Fruit fly (Drosophila melanogaster) whole organism, adult: ENCODE data around the gene CG42526.

Experiments used
- CG11617 ChIP-seq: fragments of 200-800 bp; sonication (Bioruptor generic); optimal IDR thresholded peaks from 2 replicates; lab custom pipeline; 2017; ENCODE audit warnings: mild to moderate bottlenecking, missing biosample characterization, missing genetic modification reagents, missing genetic modification characterization
- CG12768 ChIP-seq: fragments of 200-800 bp; sonication (Bioruptor generic); optimal IDR thresholded peaks from 2 replicates; lab custom pipeline; 2017; ENCODE audit warnings: missing biosample characterization, missing genetic modification characterization, mild to moderate bottlenecking, moderate library complexity, missing genetic modification reagents
- CG14711 ChIP-seq: fragments of 200-800 bp; sonication (Bioruptor generic); optimal IDR thresholded peaks from 2 replicates; lab custom pipeline; 2018; ENCODE audit warnings: missing biosample characterization, mild to moderate bottlenecking, missing genetic modification characterization, moderate library complexity
- CG1620 ChIP-seq: fragments of 200-800 bp; sonication (Bioruptor generic); optimal IDR thresholded peaks from 2 replicates; lab custom pipeline; 2016; ENCODE audit warnings: missing biosample characterization, missing genetic modification characterization
- CG33017 ChIP-seq: fragments of 200-800 bp; sonication (Bioruptor generic); optimal IDR thresholded peaks from 2 replicates; lab custom pipeline; 2018; ENCODE audit warnings: missing biosample characterization, mild to moderate bottlenecking, missing genetic modification characterization, moderate library complexity
- CG5204 ChIP-seq: fragments of 200-800 bp; sonication (Bioruptor generic); optimal IDR thresholded peaks from 2 replicates; lab custom pipeline; 2016; ENCODE audit warnings: missing biosample characterization, missing genetic modification characterization
- CG7045 ChIP-seq: fragments of 200-800 bp; sonication (Bioruptor generic); optimal IDR thresholded peaks from 2 replicates; lab custom pipeline; 2017; ENCODE audit warnings: missing biosample characterization, mild to moderate bottlenecking, missing genetic modification characterization
- CG7101 ChIP-seq: fragments of 200-800 bp; sonication (Bioruptor generic); optimal IDR thresholded peaks from 2 replicates; lab custom pipeline; 2018; ENCODE audit warnings: missing biosample characterization, mild to moderate bottlenecking, missing genetic modification characterization, moderate library complexity
- Clk ChIP-seq: fragments of 200-800 bp; sonication (Bioruptor generic); optimal IDR thresholded peaks from 2 replicates; lab custom pipeline; 2017; ENCODE audit warnings: missing biosample characterization, missing genetic modification characterization
- Crg-1 ChIP-seq: fragments of 200-800 bp; sonication (Bioruptor generic); optimal IDR thresholded peaks from 2 replicates; lab custom pipeline; 2016; ENCODE audit warnings: missing biosample characterization, missing genetic modification characterization
- Hr96 ChIP-seq: fragments of 200-800 bp; sonication (Bioruptor generic); optimal IDR thresholded peaks from 2 replicates; lab custom pipeline; 2016; ENCODE audit warnings: missing biosample characterization, missing genetic modification characterization
- Mnt ChIP-seq: fragments of 200-800 bp; sonication (Bioruptor generic); optimal IDR thresholded peaks from 2 replicates; lab custom pipeline; 2016; ENCODE audit warnings: missing biosample characterization, mild to moderate bottlenecking, missing genetic modification characterization
- bab1 ChIP-seq: fragments of 200-800 bp; sonication (Bioruptor generic); optimal IDR thresholded peaks from 3 replicates; lab custom pipeline; 2019; ENCODE audit warnings: missing biosample characterization, mild to moderate bottlenecking, missing genetic modification characterization, moderate library complexity
- cic ChIP-seq: fragments of 200-800 bp; sonication (Bioruptor generic); optimal IDR thresholded peaks from 2 replicates; lab custom pipeline; 2017; ENCODE audit warnings: missing biosample characterization, mild to moderate bottlenecking, missing genetic modification characterization, moderate library complexity
- cnc ChIP-seq, 2 experiments: fragments of >200 bp; optimal IDR thresholded peaks; 2 replicates each; lab custom pipeline; 2017
- kay ChIP-seq: fragments of 200-800 bp; sonication (Bioruptor generic); peaks from one replicate; lab custom pipeline; 2016; ENCODE audit warnings: missing biosample characterization, missing genetic modification characterization, borderline replicate concordance
- ovo ChIP-seq: fragments of 200-800 bp; sonication (Bioruptor generic); optimal IDR thresholded peaks from 2 replicates; lab custom pipeline; 2016; ENCODE audit warnings: missing biosample characterization, missing genetic modification characterization
- pad ChIP-seq: fragments of 200-800 bp; sonication (Bioruptor generic); optimal IDR thresholded peaks from 3 replicates; lab custom pipeline; 2017; ENCODE audit warnings: missing biosample characterization, missing genetic modification characterization, mild to moderate bottlenecking, moderate library complexity, missing genetic modification reagents
- tj ChIP-seq: fragments of 200-800 bp; sonication (Bioruptor generic); optimal IDR thresholded peaks from 3 replicates; lab custom pipeline; 2017; ENCODE audit warnings: missing biosample characterization, mild to moderate bottlenecking, missing genetic modification characterization, moderate library complexity
- toe ChIP-seq: fragments of 200-800 bp; sonication (Bioruptor generic); optimal IDR thresholded peaks from 2 replicates; lab custom pipeline; 2016; ENCODE audit warnings: missing biosample characterization, missing genetic modification characterization

CG42526 gene

DNA sequence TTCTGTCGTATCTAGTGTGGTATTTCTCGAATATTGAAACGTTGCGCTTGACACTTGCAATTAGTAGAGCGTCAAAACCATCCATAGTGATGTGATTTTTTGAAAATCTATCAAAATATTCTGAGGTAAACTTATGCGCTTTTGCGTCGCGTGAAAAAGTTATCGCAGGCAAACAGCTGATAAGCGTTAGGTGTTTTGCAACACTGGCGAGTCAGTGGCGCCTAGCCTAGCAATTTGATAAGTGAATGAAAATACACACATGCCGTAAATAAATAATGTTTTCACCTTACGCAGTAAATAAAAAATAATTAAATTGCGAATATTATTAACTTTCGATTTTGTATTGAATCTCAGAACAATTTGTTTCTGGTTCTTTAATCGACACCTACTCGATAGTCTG is at the start of gene CG42526:
Gene CG42526 (minus strand): TSS at position 85 of the 400 bp plus-strand sequence.
- TF ChIP-seq cnc (optimal IDR thresholded peaks at IDR 0.05; lab: Kevin White, UChicago) = no peak
- no peak for TF ChIP-seq kay (GFP tag; lab: Kevin White, UChicago)
- TF ChIP-seq Clk (GFP tag; lab: Kevin White, UChicago) = no peak
- TF ChIP-seq tj (GFP tag; lab: Kevin White, UChicago) = no peak
- no peak for TF ChIP-seq CG5204 (GFP tag; lab: Kevin White, UChicago)
- no peak for TF ChIP-seq CG1620
- TF ChIP-seq Crg-1 (GFP tag; lab: Kevin White, UChicago) = no peak
- TF ChIP-seq cic = peak; percentile 50
- peak; percentile 17 for TF ChIP-seq Mnt
- TF ChIP-seq CG14711 (tag; lab: Kevin White, UChicago) = peak; percentile 36
- TF ChIP-seq CG12768 = peak; percentile 4
- TF ChIP-seq pad (GFP tag; lab: Kevin White, UChicago) = peak; percentile 26
- TF ChIP-seq CG7045 (GFP tag; lab: Kevin White, UChicago) = no peak
- peak; percentile 39 for TF ChIP-seq Hr96 (GFP tag; lab: Kevin White, UChicago)
- TF ChIP-seq bab1 = peak; percentile 41
- peak; percentile 43 for TF ChIP-seq CG11617 (GFP tag; lab: Kevin White, UChicago)
- no peak for TF ChIP-seq toe (GFP tag; lab: Kevin White, UChicago)
- TF ChIP-seq ovo (GFP tag; lab: Kevin White, UChicago) = no peak
- no peak for TF ChIP-seq CG33017 (tag; lab: Kevin White, UChicago)
- TF ChIP-seq CG7101 (tag; lab: Kevin White, UChicago) = peak; percentile 62

dm6 chr3L:9476829-9477228 is 41.6 kb upstream of the CG42526 start, which contains the start of the genes Uch-L5 and Jarid2:
Gene Uch-L5 (minus strand): TSS chr3L:9476965.
Gene Jarid2 (plus strand): TSS chr3L:9477038.
- TF ChIP-seq tj (GFP tag; lab: Kevin White, UChicago) (peak; percentile 70), CG7101 (tag; lab: Kevin White, UChicago) (peak; percentile 61), CG33017 (tag; lab: Kevin White, UChicago) (peak; percentile 26), CG1620 (peak; percentile 56), Hr96 (GFP tag; lab: Kevin White, UChicago) (no peak), bab1 (peak; percentile 84), Crg-1 (GFP tag; lab: Kevin White, UChicago) (peak; percentile 45), cnc (optimal IDR thresholded peaks at IDR 0.05; lab: Kevin White, UChicago) (peak; percentile 81 to 92), CG11617 (GFP tag; lab: Kevin White, UChicago) (peak; percentile 8), Clk (GFP tag; lab: Kevin White, UChicago) (no peak), ovo (GFP tag; lab: Kevin White, UChicago) (peak; percentile 47), Mnt (peak; percentile 69), CG14711 (tag; lab: Kevin White, UChicago) (peak; percentile 63), kay (GFP tag; lab: Kevin White, UChicago) (no peak), pad (GFP tag; lab: Kevin White, UChicago) (peak; percentile 37), toe (GFP tag; lab: Kevin White, UChicago) (no peak), CG12768 (peak; percentile 12), CG5204 (GFP tag; lab: Kevin White, UChicago) (no peak), cic (peak; percentile 34), CG7045 (GFP tag; lab: Kevin White, UChicago) (peak; percentile 16)

- no peak for TF ChIP-seq Clk (GFP tag; lab: Kevin White, UChicago)
- no peak for TF ChIP-seq toe (GFP tag; lab: Kevin White, UChicago)
- TF ChIP-seq CG11617 (GFP tag; lab: Kevin White, UChicago) = no peak
- no peak for TF ChIP-seq Hr96 (GFP tag; lab: Kevin White, UChicago)
- TF ChIP-seq CG1620 = no peak
- no peak for TF ChIP-seq pad (GFP tag; lab: Kevin White, UChicago)
- TF ChIP-seq CG7101 (tag; lab: Kevin White, UChicago) = no peak
- TF ChIP-seq CG33017 (tag; lab: Kevin White, UChicago) = no peak
- no peak for TF ChIP-seq kay (GFP tag; lab: Kevin White, UChicago)
- no peak for TF ChIP-seq Mnt
Observed at dm6 chr3L:9471151-9471903, 36.1 kb upstream of the CG42526 start.

- TF ChIP-seq cic (peak; percentile 26), CG12768 (no peak), Clk (GFP tag; lab: Kevin White, UChicago) (peak; percentile 0)
Observed at dm6 chr3L:9469079-9469478, 33.9 kb upstream of the CG42526 start.

DNA sequence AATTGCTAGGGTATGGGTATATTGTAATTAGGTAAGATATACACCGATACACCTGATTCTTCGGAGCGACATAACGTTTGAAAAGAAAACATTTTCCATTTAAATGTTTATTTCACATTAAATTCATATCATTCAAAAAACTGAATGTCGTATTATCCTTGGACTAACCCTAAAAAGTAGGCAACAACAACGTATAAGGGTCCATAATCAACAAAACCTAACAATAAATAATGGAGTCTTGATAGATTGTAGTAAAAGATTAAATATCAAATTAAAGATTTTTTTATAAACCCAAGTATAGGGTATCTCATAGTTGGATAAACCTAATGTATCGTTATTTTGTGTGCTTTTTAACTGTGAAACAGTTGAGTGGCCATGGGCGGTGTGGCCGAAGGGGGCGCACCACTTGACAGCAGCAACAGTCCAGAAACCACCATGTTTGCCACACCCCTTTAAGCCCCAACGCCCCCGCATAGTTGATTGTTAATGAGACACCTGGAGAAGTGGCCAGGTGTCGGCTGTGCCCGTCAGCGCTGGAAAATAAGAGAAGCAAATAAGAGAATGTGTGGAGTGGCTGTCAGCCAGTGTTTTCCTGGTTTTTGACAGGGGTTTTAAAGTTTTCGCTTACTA is 33.2 kb upstream of the CG42526 start:
- TF ChIP-seq Mnt (no peak), Crg-1 (GFP tag; lab: Kevin White, UChicago) (no peak), CG7045 (GFP tag; lab: Kevin White, UChicago) (peak; percentile 36), bab1 (peak; percentile 3), CG14711 (tag; lab: Kevin White, UChicago) (no peak), CG11617 (GFP tag; lab: Kevin White, UChicago) (no peak), kay (GFP tag; lab: Kevin White, UChicago) (no peak), Clk (GFP tag; lab: Kevin White, UChicago) (no peak), Hr96 (GFP tag; lab: Kevin White, UChicago) (no peak), tj (GFP tag; lab: Kevin White, UChicago) (no peak), ovo (GFP tag; lab: Kevin White, UChicago) (no peak), cic (no peak)
